Fruit fly (Drosophila melanogaster): ENCODE measurements around the gene Bin1.
A peak's percentile ranks its signal among the peaks of the same experiment; 100 is the strongest.

The Bin1 gene

DNA sequence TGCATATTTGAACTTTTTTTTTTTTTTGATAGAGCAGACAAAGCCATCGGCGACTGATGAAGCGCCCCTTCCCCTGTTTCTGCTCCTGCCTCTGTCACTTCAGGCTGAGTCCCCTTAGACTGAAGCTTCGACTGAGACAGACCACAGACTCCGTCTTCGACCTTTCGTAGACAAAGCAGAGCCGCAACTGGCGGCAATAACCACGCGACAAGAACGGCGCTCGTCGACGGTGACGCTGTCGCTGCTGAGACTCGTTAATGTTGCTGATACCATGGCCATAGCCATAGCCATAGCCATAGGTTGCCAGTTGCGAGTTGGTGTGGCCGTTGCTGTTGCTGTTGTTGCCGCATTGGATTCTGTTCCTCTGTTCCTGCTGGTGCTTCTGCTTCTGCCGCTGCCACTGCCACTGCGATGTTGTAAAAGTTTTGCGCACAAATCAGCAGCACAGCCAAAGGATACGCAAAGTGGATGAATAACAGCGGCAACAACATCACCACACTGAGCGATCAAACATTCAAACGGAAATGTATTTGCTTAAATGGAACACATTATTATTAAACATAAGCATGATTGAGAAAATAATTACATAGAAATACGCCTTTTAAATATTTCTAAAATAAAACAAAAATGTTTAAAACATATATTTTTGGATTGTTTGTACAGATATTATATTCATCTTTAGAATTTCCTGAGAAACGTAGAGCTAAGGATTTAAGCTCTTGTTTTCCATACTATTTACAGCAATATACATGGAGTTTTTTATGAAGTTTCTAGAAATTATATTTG is 34.1 kb upstream of the Bin1 start (continued):
- TF ChIP-seq CG1602 (GFP tag; optimal IDR thresholded peaks at IDR 0.05) (peak; percentile 13), HLHmδ (GFP tag; optimal IDR thresholded peaks at IDR 0.05) (no peak), Dad (GFP tag; optimal IDR thresholded peaks at IDR 0.05) (no peak), CG2129 (GFP tag; IDR thresholded peaks at IDR 0.05; ENCODE audit: partially characterized antibody) (no peak), kah (GFP tag; optimal IDR thresholded peaks at IDR 0.05) (no peak), CG34422 (GFP tag; IDR thresholded peaks at IDR 0.05) (no peak), CG11398 (GFP tag; optimal IDR thresholded peaks at IDR 0.05) (no peak), Dek (tag; optimal IDR thresholded peaks at IDR 0.05) (no peak), CG1024 (GFP tag; IDR thresholded peaks at IDR 0.05) (0 out of 2 replicates have a peak, but pooled peaks have one; percentile 3), CG18262 (tag; optimal IDR thresholded peaks at IDR 0.05) (peak; percentile 35), NC2β (GFP tag; optimal IDR thresholded peaks at IDR 0.05) (no peak), CG3838 (GFP tag; optimal IDR thresholded peaks at IDR 0.05) (no peak), ERR (GFP tag; optimal IDR thresholded peaks at IDR 0.05) (peak; percentile 6), maf-S (GFP tag; optimal IDR thresholded peaks at IDR 0.05) (no peak), her (GFP tag; optimal IDR thresholded peaks at IDR 0.05) (peak; percentile 29), Bgb (GFP tag; IDR thresholded peaks at IDR 0.05; ENCODE audit: partially characterized antibody) (peak; percentile 49), CG9609 (GFP tag; optimal IDR thresholded peaks at IDR 0.05) (no peak), lmd (GFP tag; IDR thresholded peaks at IDR 0.05) (no peak), Hr39 (optimal IDR thresholded peaks at IDR 0.05) (no peak), zfh2 (GFP tag; optimal IDR thresholded peaks at IDR 0.05) (no peak), D19A (tag; optimal IDR thresholded peaks at IDR 0.05) (peak; percentile 33), Drgx (GFP tag; IDR thresholded peaks at IDR 0.05) (no peak; the same call in 1 of the 2 replicates), CG4328 (GFP tag; optimal IDR thresholded peaks at IDR 0.05) (no peak), hb (GFP tag; IDR thresholded peaks at IDR 0.05; ENCODE audit: partially characterized antibody) (no peak), Asciz (GFP tag; optimal IDR thresholded peaks at IDR 0.05) (peak; percentile 10), CG2889 (GFP tag; IDR thresholded peaks at IDR 0.05) (no peak), disco-r (GFP tag; optimal IDR thresholded peaks at IDR 0.05) (no peak), MTF-1 (GFP tag; optimal IDR thresholded peaks at IDR 0.05; ENCODE audit: borderline replicate concordance) (no peak), Dbx (GFP tag; IDR thresholded peaks at IDR 0.05) (peak; percentile 39; the same call in 1 of the 3 replicates), cad (GFP tag; optimal IDR thresholded peaks at IDR 0.05) (no peak), Dip2 (GFP tag; IDR thresholded peaks at IDR 0.05) (no peak), CG6791 (GFP tag; IDR thresholded peaks at IDR 0.05; ENCODE audit: partially characterized antibody) (peak; percentile 52; the same call in 1 of the 3 replicates), Bteb2 (GFP tag; optimal IDR thresholded peaks at IDR 0.05) (no peak), H15 (GFP tag; IDR thresholded peaks at IDR 0.05) (no peak), slou (GFP tag; optimal IDR thresholded peaks at IDR 0.05) (no peak), sug (tag; optimal IDR thresholded peaks at IDR 0.05) (no peak), jing (GFP tag; optimal IDR thresholded peaks at IDR 0.05) (no peak), luna (GFP tag; optimal IDR thresholded peaks at IDR 0.05) (no peak), Hsf (GFP tag; optimal IDR thresholded peaks at IDR 0.05) (peak; percentile 11), dimm (GFP tag; IDR thresholded peaks at IDR 0.05) (no peak), CG4282 (GFP tag; optimal IDR thresholded peaks at IDR 0.05) (no peak), CG16813 (GFP tag; IDR thresholded peaks at IDR 0.05; ENCODE audit: partially characterized antibody) (no peak), vvl (GFP tag; IDR thresholded peaks at IDR 0.05) (peak; percentile 44; the same call in 1 of the 2 replicates), tin (GFP tag; optimal IDR thresholded peaks at IDR 0.05) (no peak), CG1603 (tag; optimal IDR thresholded peaks at IDR 0.05) (no peak), Atf6 (GFP tag; IDR thresholded peaks at IDR 0.05) (no peak), Oaz (GFP tag; IDR thresholded peaks at IDR 0.05) (no peak), corto (GFP tag; optimal IDR thresholded peaks at IDR 0.05) (no peak), CG6683 (GFP tag; optimal IDR thresholded peaks at IDR 0.05) (no peak), CG13296 (GFP tag; optimal IDR thresholded peaks at IDR 0.05) (peak; percentile 13)
